Fruit fly (Drosophila melanogaster) whole organism, embryonic: ENCODE results near the gene CG8814.

Experiments used
- Ada2b ChIP-seq: fragments of 200-800 bp; sonication (Bioruptor generic); IDR thresholded peaks from 2 replicates; pipeline ENCODE4 v1.3.6; 2022; ENCODE audit warnings: missing biosample characterization, missing genetic modification characterization
- CG10209 ChIP-seq: fragments of 200-800 bp; sonication (Bioruptor generic); optimal IDR thresholded peaks from 3 replicates; lab custom pipeline; 2017; ENCODE audit warnings: missing biosample characterization, mild to moderate bottlenecking, missing genetic modification characterization, missing genetic modification reagents
- CG10366 ChIP-seq: fragments of 200-800 bp; sonication (Bioruptor generic); IDR thresholded peaks from 2 replicates; pipeline ENCODE4 v1.3.6; 2022; ENCODE audit warnings: missing biosample characterization, missing genetic modification characterization
- CG10565 ChIP-seq: fragments of 200-800 bp; sonication (Bioruptor generic); optimal IDR thresholded peaks from 3 replicates; lab custom pipeline; 2016; ENCODE audit warnings: missing biosample characterization, mild to moderate bottlenecking, missing genetic modification characterization
- CG11093 ChIP-seq: fragments of 200-800 bp; sonication (Bioruptor generic); IDR thresholded peaks from 3 replicates; pipeline ENCODE4 v1.3.6; 2022; ENCODE audit warnings: missing biosample characterization, missing genetic modification characterization
- CG15073 ChIP-seq: fragments of 200-800 bp; sonication (Bioruptor generic); optimal IDR thresholded peaks from 2 replicates; lab custom pipeline; 2016; ENCODE audit warnings: missing biosample characterization, missing genetic modification characterization
- CG17612 ChIP-seq: fragments of 200-800 bp; sonication (Bioruptor generic); IDR thresholded peaks from 2 replicates; pipeline ENCODE4 v1.3.6; 2022; ENCODE audit warnings: missing biosample characterization, missing genetic modification characterization
- CG18011 ChIP-seq: fragments of 200-800 bp; sonication (Bioruptor generic); optimal IDR thresholded peaks from 2 replicates; lab custom pipeline; 2017; ENCODE audit warnings: missing biosample characterization, missing genetic modification characterization, mild to moderate bottlenecking, moderate library complexity, missing genotype
- CG2199 ChIP-seq: fragments of 200-800 bp; sonication (Bioruptor generic); IDR thresholded peaks from 3 replicates; pipeline ENCODE4 v1.3.6; 2022; ENCODE audit warnings: missing biosample characterization, missing genetic modification characterization
- CG4328 ChIP-seq: fragments of 200-800 bp; sonication (Bioruptor generic); optimal IDR thresholded peaks from 3 replicates; lab custom pipeline; 2017; ENCODE audit warnings: missing biosample characterization, missing genetic modification reagents, missing genetic modification characterization
- CG4707 ChIP-seq: fragments of 200-800 bp; sonication (Bioruptor generic); optimal IDR thresholded peaks from 2 replicates; lab custom pipeline; 2018; ENCODE audit warnings: missing biosample characterization, mild to moderate bottlenecking, missing genetic modification characterization, moderate library complexity
- CG6254 ChIP-seq: fragments of 200-800 bp; sonication (Bioruptor generic); optimal IDR thresholded peaks from 3 replicates; lab custom pipeline; 2017; ENCODE audit warnings: mild to moderate bottlenecking, missing biosample characterization, missing genetic modification reagents, missing genetic modification characterization
- CG6272 ChIP-seq: fragments of 200-800 bp; sonication (Bioruptor generic); IDR thresholded peaks from 2 replicates; pipeline ENCODE4 v1.3.6; 2022; ENCODE audit warnings: missing biosample characterization, missing genetic modification characterization
- CG6791 ChIP-seq: fragments of 200-800 bp; sonication (Bioruptor generic); IDR thresholded peaks from 3 replicates; pipeline ENCODE4 v1.3.6; 2022; ENCODE audit warnings: missing biosample characterization, missing genetic modification characterization; ENCODE audit not compliant: partially characterized antibody
- CG7556 ChIP-seq: fragments of 200-800 bp; sonication (Bioruptor generic); optimal IDR thresholded peaks from 2 replicates; lab custom pipeline; 2017; ENCODE audit warnings: missing biosample characterization, mild to moderate bottlenecking, missing genetic modification characterization
- CG7928 ChIP-seq: fragments of 200-800 bp; sonication (Bioruptor generic); optimal IDR thresholded peaks from 2 replicates; lab custom pipeline; 2017; ENCODE audit warnings: missing biosample characterization, mild to moderate bottlenecking, missing genetic modification characterization
- CG7963 ChIP-seq: fragments of 200-800 bp; sonication (Bioruptor generic); IDR thresholded peaks from 3 replicates; pipeline ENCODE4 v1.3.6; 2022; ENCODE audit warnings: missing biosample characterization, missing genetic modification characterization; ENCODE audit not compliant: partially characterized antibody
- CG8089 ChIP-seq: fragments of 200-800 bp; sonication (Bioruptor generic); optimal IDR thresholded peaks from 3 replicates; lab custom pipeline; 2016; ENCODE audit warnings: missing biosample characterization, missing genetic modification characterization
- D19A ChIP-seq: fragments of 200-800 bp; optimal IDR thresholded peaks from 3 replicates; lab custom pipeline; 2019; ENCODE audit warnings: missing biosample characterization, mild to moderate bottlenecking, missing genetic modification characterization, moderate library complexity
- Eip74EF ChIP-seq, 2 experiments: fragments of 200-800 bp in 1 of 2; fragments of >200 bp in 1 of 2; sonication (Bioruptor generic) in 1 of 2; optimal IDR thresholded peaks; 2 replicates each; lab custom pipeline; 2017 to 2019; ENCODE audit warnings: missing biosample characterization in 2 of 2, missing genetic modification characterization in 2 of 2, mild to moderate bottlenecking in 1 of 2, moderate library complexity in 1 of 2
- Elba2 ChIP-seq: fragments of 200-800 bp; sonication (Bioruptor generic); optimal IDR thresholded peaks from 3 replicates; lab custom pipeline; 2016; ENCODE audit warnings: missing biosample characterization, missing genetic modification characterization
- Fer3 ChIP-seq: fragments of 200-800 bp; sonication (Bioruptor generic); optimal IDR thresholded peaks from 2 replicates; lab custom pipeline; 2018; ENCODE audit warnings: missing biosample characterization, mild to moderate bottlenecking, missing genetic modification characterization, moderate library complexity
- HLH3B ChIP-seq: fragments of 200-800 bp; sonication (Bioruptor generic); IDR thresholded peaks from 2 replicates; pipeline ENCODE4 v1.3.6; 2022; ENCODE audit warnings: missing biosample characterization, missing genetic modification characterization
- Hr3 ChIP-seq: fragments of 200-800 bp; sonication (Bioruptor generic); optimal IDR thresholded peaks from 3 replicates; lab custom pipeline; 2016; ENCODE audit warnings: missing biosample characterization, missing genetic modification characterization
- MESR4 ChIP-seq: fragments of 200-800 bp; sonication (Bioruptor generic); optimal IDR thresholded peaks from 2 replicates; lab custom pipeline; 2018; ENCODE audit warnings: missing biosample characterization, mild to moderate bottlenecking, missing genetic modification characterization, moderate library complexity
- Med ChIP-seq: fragments of 200-800 bp; sonication (Bioruptor generic); peaks from one replicate; lab custom pipeline; 2016; ENCODE audit warnings: missing biosample characterization, missing genetic modification characterization, mild to moderate bottlenecking, inconsistent platforms, moderate library complexity
- NfI ChIP-seq: fragments of 200-800 bp; sonication (Bioruptor generic); optimal IDR thresholded peaks from 3 replicates; lab custom pipeline; 2018; ENCODE audit warnings: missing biosample characterization, mild to moderate bottlenecking, missing genetic modification characterization, moderate library complexity
- Six4 ChIP-seq: fragments of 200-800 bp; sonication (Bioruptor generic); optimal IDR thresholded peaks from 2 replicates; lab custom pipeline; 2016; ENCODE audit warnings: missing biosample characterization, missing genetic modification characterization
- TFAM ChIP-seq: fragments of 200-800 bp; sonication (Bioruptor generic); optimal IDR thresholded peaks from 2 replicates; lab custom pipeline; 2017; ENCODE audit warnings: missing biosample characterization, missing genetic modification characterization, inconsistent platforms
- Tbp ChIP-seq: fragments of >200 bp; optimal IDR thresholded peaks from 2 replicates; lab custom pipeline; 2018; ENCODE audit warnings: missing biosample characterization, missing genetic modification characterization
- Usf ChIP-seq: fragments of 200-800 bp; sonication (Bioruptor generic); optimal IDR thresholded peaks from 2 replicates; lab custom pipeline; 2017; ENCODE audit warnings: missing genotype, missing biosample characterization, missing genetic modification characterization
- aop ChIP-seq: fragments of 200-800 bp; sonication (Bioruptor generic); IDR thresholded peaks from 2 replicates; pipeline ENCODE4 v1.3.6; 2022; ENCODE audit warnings: missing biosample characterization, missing genetic modification characterization
- ara ChIP-seq: fragments of 200-800 bp; sonication (Bioruptor generic); IDR thresholded peaks from 2 replicates; pipeline ENCODE4 v1.3.6; 2022; ENCODE audit warnings: missing biosample characterization, missing genetic modification characterization
- az2 ChIP-seq: fragments of 200-800 bp; sonication (Bioruptor generic); optimal IDR thresholded peaks from 3 replicates; lab custom pipeline; 2016; ENCODE audit warnings: missing biosample characterization, missing genetic modification characterization
- cg ChIP-seq: fragments of 200-800 bp; sonication (Bioruptor generic); optimal IDR thresholded peaks from 3 replicates; lab custom pipeline; 2019; ENCODE audit warnings: missing biosample characterization, mild to moderate bottlenecking, missing genetic modification characterization, moderate library complexity
- esg ChIP-seq: fragments of 200-800 bp; sonication (Bioruptor generic); conservative IDR thresholded peaks from 2 replicates; pipeline ENCODE4 v1.3.6; 2022; ENCODE audit warnings: missing biosample characterization, missing genetic modification characterization
- fd102C ChIP-seq: fragments of 200-800 bp; sonication (Bioruptor generic); optimal IDR thresholded peaks from 2 replicates; lab custom pipeline; 2018; ENCODE audit warnings: missing biosample characterization, mild to moderate bottlenecking, missing genetic modification characterization, moderate library complexity
- ham ChIP-seq: fragments of 200-800 bp; sonication (Bioruptor generic); IDR thresholded peaks from 2 replicates; pipeline ENCODE4 v1.3.6; 2022; ENCODE audit warnings: missing biosample characterization, missing genetic modification characterization
- lola ChIP-seq, 3 experiments: fragments of >200 bp in 2 of 3; fragments of 200-800 bp in 1 of 3; sonication (Bioruptor generic) in 1 of 3; optimal IDR thresholded peaks; 2 replicates each; lab custom pipeline; 2017 to 2019; ENCODE audit warnings: missing biosample characterization in 3 of 3, missing genetic modification characterization in 3 of 3, mild to moderate bottlenecking in 1 of 3, moderate library complexity in 1 of 3
- nau ChIP-seq: fragments of 200-800 bp; sonication (Bioruptor generic); optimal IDR thresholded peaks from 3 replicates; lab custom pipeline; 2017; ENCODE audit warnings: missing biosample characterization, mild to moderate bottlenecking, missing genetic modification characterization, missing genetic modification reagents
- p53 ChIP-seq: fragments of 200-800 bp; sonication (Bioruptor generic); optimal IDR thresholded peaks from 2 replicates; lab custom pipeline; 2016; ENCODE audit warnings: missing biosample characterization, missing genetic modification characterization
- psq ChIP-seq: fragments of 200-800 bp; sonication (Bioruptor generic); optimal IDR thresholded peaks from 2 replicates; lab custom pipeline; 2017; ENCODE audit warnings: missing biosample characterization, missing genetic modification characterization
- ro ChIP-seq: fragments of 200-800 bp; sonication (Bioruptor generic); IDR thresholded peaks from 2 replicates; pipeline ENCODE4 v1.3.6; 2022; ENCODE audit warnings: missing biosample characterization, missing genetic modification characterization
- run ChIP-seq: fragments of 200-800 bp; sonication (Bioruptor generic); optimal IDR thresholded peaks from 3 replicates; lab custom pipeline; 2018; ENCODE audit warnings: missing biosample characterization, mild to moderate bottlenecking, missing genetic modification characterization
- schlank ChIP-seq: fragments of 200-800 bp; sonication (Bioruptor generic); optimal IDR thresholded peaks from 2 replicates; lab custom pipeline; 2018; ENCODE audit warnings: missing biosample characterization, mild to moderate bottlenecking, missing genetic modification characterization
- slbo ChIP-seq: fragments of 200-800 bp; sonication (Bioruptor generic); IDR thresholded peaks from 2 replicates; pipeline ENCODE4 v1.3.6; 2022; ENCODE audit warnings: missing biosample characterization, missing genetic modification characterization
- slp2 ChIP-seq: fragments of 200-800 bp; sonication (Bioruptor generic); optimal IDR thresholded peaks from 2 replicates; lab custom pipeline; 2016; ENCODE audit warnings: missing biosample characterization, missing genetic modification characterization
- tup ChIP-seq: fragments of 200-800 bp; sonication (Bioruptor generic); optimal IDR thresholded peaks from 2 replicates; lab custom pipeline; 2016; ENCODE audit warnings: missing biosample characterization, mild to moderate bottlenecking, missing genetic modification characterization, moderate library complexity
- zen2 ChIP-seq: fragments of 200-800 bp; sonication (Bioruptor generic); IDR thresholded peaks from 3 replicates; pipeline ENCODE4 v1.3.6; 2022; ENCODE audit warnings: missing biosample characterization, missing genetic modification characterization; ENCODE audit not compliant: partially characterized antibody

CG8814 gene

DNA sequence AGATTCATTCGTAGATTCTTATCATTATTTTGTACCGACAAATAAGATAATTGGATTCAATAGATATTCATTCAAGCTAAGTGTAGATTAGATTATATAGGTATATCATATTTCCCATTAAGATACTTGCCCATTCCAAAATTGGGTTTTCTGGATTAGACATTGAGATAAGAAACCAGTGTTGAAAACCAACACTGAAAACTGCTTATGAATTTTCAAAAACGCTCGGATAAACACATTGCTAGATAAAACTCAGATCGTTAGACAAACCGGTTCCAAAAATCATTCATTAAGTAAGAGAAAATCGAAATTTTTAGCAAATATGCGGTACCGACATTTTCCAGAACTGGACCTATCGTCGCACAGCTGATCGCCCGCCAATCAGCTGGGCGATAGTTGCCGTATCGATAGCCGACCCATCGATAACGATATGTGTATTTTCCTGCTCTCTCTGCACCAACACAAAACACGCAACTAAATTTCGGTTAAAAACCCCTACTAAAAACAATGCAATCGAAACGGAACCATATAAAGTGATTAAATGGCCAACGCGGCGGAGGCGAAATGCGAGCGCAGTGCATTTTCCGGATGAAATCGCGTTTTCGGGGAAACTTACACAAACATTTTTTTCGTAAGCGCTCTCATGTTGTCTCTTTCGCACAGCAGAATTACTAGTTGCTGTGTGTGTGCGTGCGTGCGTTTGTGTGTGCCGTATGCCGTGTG is 11.0 kb downstream of the CG8814 start, which contains the start of the genes NTPase and lilli (continued):
- TF ChIP-seq CG6791 (GFP tag; lab: Robert Waterston, UW), result peak; percentile 97
- TF ChIP-seq Six4, result peak; percentile 53
- TF ChIP-seq nau, result no peak
- no peak for TF ChIP-seq ro (GFP tag; lab: Robert Waterston, UW)
- no peak for TF ChIP-seq Usf (GFP tag; lab: Kevin White, UChicago)
- TF ChIP-seq CG6272 (GFP tag; lab: Robert Waterston, UW), result peak; percentile 44; the same call in 1 of the 2 replicates
- no peak for TF ChIP-seq Tbp (GFP tag; lab: Kevin White, UChicago)
- TF ChIP-seq p53 (GFP tag; lab: Kevin White, UChicago), result peak; percentile 64
- peak; percentile 20; the same call in 1 of the 3 replicates for TF ChIP-seq CG2199 (GFP tag; lab: Robert Waterston, UW)
- no peak for TF ChIP-seq Eip74EF (GFP tag; optimal IDR thresholded peaks at IDR 0.05; lab: Kevin White, UChicago)
- TF ChIP-seq CG10565 (GFP tag; lab: Kevin White, UChicago), result peak; percentile 5
- peak; percentile 59 for TF ChIP-seq CG10209 (GFP tag; lab: Kevin White, UChicago)
- peak; percentile 65 for TF ChIP-seq slbo
- TF ChIP-seq CG8089 (GFP tag; lab: Kevin White, UChicago), result peak; percentile 52
- no peak for TF ChIP-seq CG17612 (GFP tag; lab: Robert Waterston, UW)
- TF ChIP-seq schlank (tag; lab: Kevin White, UChicago), result peak; percentile 17
- TF ChIP-seq psq (GFP tag; lab: Kevin White, UChicago), result no peak
- no peak for TF ChIP-seq CG4707 (GFP tag; lab: Kevin White, UChicago)
- TF ChIP-seq zen2 (GFP tag; lab: Robert Waterston, UW), result peak; percentile 94
- peak; percentile 64 for TF ChIP-seq az2 (GFP tag; lab: Kevin White, UChicago)
- peak; percentile 86 for TF ChIP-seq MESR4 (GFP tag; lab: Kevin White, UChicago)
- TF ChIP-seq CG15073 (GFP tag; lab: Kevin White, UChicago), result no peak
- no peak for TF ChIP-seq CG6254 (GFP tag; lab: Kevin White, UChicago)
- TF ChIP-seq fd102C, result no peak
- TF ChIP-seq Elba2 (GFP tag; lab: Kevin White, UChicago), result peak; percentile 18
- 0 out of 2 replicates have a peak, but pooled peaks have one; percentile 44 for TF ChIP-seq HLH3B
- peak; percentile 61 for TF ChIP-seq tup (GFP tag; lab: Kevin White, UChicago)
- TF ChIP-seq CG7928 (GFP tag; lab: Kevin White, UChicago), result no peak
- peak; percentile 94 for TF ChIP-seq CG7963 (GFP tag; lab: Robert Waterston, UW)
- TF ChIP-seq cg (GFP tag; lab: Kevin White, UChicago), result peak; percentile 100
- TF ChIP-seq CG10366 (GFP tag; lab: Robert Waterston, UW), result peak; percentile 22; the same call in 1 of the 2 replicates
- TF ChIP-seq slp2 (GFP tag; lab: Kevin White, UChicago), result peak; percentile 72
- TF ChIP-seq ara (GFP tag; lab: Robert Waterston, UW), result peak; percentile 70
- no peak for TF ChIP-seq run (tag; lab: Kevin White, UChicago)
- TF ChIP-seq Hr3 (GFP tag; lab: Kevin White, UChicago), result peak; percentile 27
- TF ChIP-seq NfI, result peak; percentile 33
- no peak for TF ChIP-seq Fer3 (tag; lab: Kevin White, UChicago)
- peak; percentile 38 for TF ChIP-seq CG7556
- no peak for TF ChIP-seq CG11093 (GFP tag; lab: Robert Waterston, UW)
- TF ChIP-seq ham (GFP tag; lab: Robert Waterston, UW), result no peak
- peak; percentile 96 for TF ChIP-seq Med (GFP tag; lab: Kevin White, UChicago)
- TF ChIP-seq D19A (tag; lab: Kevin White, UChicago), result no peak
- no peak for TF ChIP-seq aop (GFP tag; lab: Robert Waterston, UW)
- 0 out of 2 replicates have a peak, but pooled peaks have one; percentile 18 for TF ChIP-seq Ada2b (GFP tag; lab: Robert Waterston, UW)
- peak in 1 of 3 experiments; percentile 45 for TF ChIP-seq lola (GFP tag; optimal IDR thresholded peaks at IDR 0.05; lab: Kevin White, UChicago)
- no peak for TF ChIP-seq esg (GFP tag; lab: Robert Waterston, UW)
- no peak for TF ChIP-seq TFAM (GFP tag; lab: Kevin White, UChicago)
- peak; percentile 18 for TF ChIP-seq CG4328 (GFP tag; lab: Kevin White, UChicago)
- TF ChIP-seq CG18011, result peak; percentile 33
